Worm (Caenorhabditis elegans): ENCODE data around the gene txt-6.

DNA sequence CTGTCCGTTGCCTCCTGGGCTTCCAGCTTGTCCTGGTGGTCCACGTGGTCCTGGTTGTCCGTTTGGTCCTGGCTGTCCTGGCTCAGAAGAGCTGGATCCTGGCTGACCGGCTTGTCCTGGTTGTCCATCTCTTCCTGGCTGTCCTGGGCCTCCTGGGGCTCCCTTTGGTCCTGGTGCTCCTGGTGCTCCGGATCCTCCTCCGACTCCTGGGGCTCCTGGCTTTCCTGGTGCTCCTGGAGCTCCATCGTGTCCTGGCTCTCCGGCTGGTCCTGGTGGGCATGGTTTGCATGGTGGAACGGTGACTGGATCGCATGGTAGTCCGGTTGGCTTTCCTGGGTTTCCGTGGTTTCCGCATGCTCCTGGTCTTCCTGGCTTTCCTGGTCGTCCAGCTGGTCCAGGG is 46.4 kb upstream of the txt-6 start:
- no peak for TF ChIP-seq nhr-237 (tag; optimal IDR thresholded peaks at IDR 0.05)
- TF ChIP-seq zag-1 (tag; optimal IDR thresholded peaks at IDR 0.05): no peak
- TF ChIP-seq ztf-11 (tag; optimal IDR thresholded peaks at IDR 0.05): no peak
- no peak for TF ChIP-seq fkh-2 (tag; optimal IDR thresholded peaks at IDR 0.05)
- TF ChIP-seq lin-15B (tag; optimal IDR thresholded peaks at IDR 0.05): no peak
- TF ChIP-seq unc-62 (GFP tag; optimal IDR thresholded peaks at IDR 0.05): no peak
- no peak for TF ChIP-seq ZK546.5 (tag; optimal IDR thresholded peaks at IDR 0.05)
- TF ChIP-seq nhr-76 (tag; optimal IDR thresholded peaks at IDR 0.05): no peak
- TF ChIP-seq nhr-28 (tag; optimal IDR thresholded peaks at IDR 0.05): no peak
- no peak for TF ChIP-seq lin-39 (tag; optimal IDR thresholded peaks at IDR 0.05)
